Worm (Caenorhabditis elegans) whole organism, L2 larva: ENCODE measurements around the gene Y57G7A.1.

Experiments used
- ZK546.5 ChIP-seq: sonication (generic microtip); optimal IDR thresholded peaks from 2 replicates; lab custom pipeline; 2017; ENCODE audit warnings: missing biosample characterization, missing genetic modification characterization
- aly-2 ChIP-seq: fragments of 150-350 bp; optimal IDR thresholded peaks from 2 replicates; lab custom pipeline; 2014; ENCODE audit warnings: missing biosample characterization, missing genetic modification characterization
- blmp-1 ChIP-seq: sonication (generic microtip); optimal IDR thresholded peaks from 2 replicates; lab custom pipeline; 2017; ENCODE audit warnings: missing genetic modification characterization, mild to moderate bottlenecking, missing compliant biosample characterization, antibody characterized with exemption, moderate library complexity; ENCODE audit not compliant: insufficient read depth
- fos-1 ChIP-seq: fragments of 150-350 bp; optimal IDR thresholded peaks from 2 replicates; lab custom pipeline; 2014; ENCODE audit warnings: missing biosample characterization, missing genetic modification characterization
- lin-13 ChIP-seq: fragments of 150-350 bp; optimal IDR thresholded peaks from 2 replicates; lab custom pipeline; 2014; ENCODE audit warnings: missing biosample characterization, missing genetic modification reagents, missing genetic modification characterization
- nhr-11 ChIP-seq: fragments of 150-350 bp; optimal IDR thresholded peaks from 2 replicates; lab custom pipeline; 2014; ENCODE audit warnings: missing biosample characterization, missing genetic modification characterization
- nhr-129 ChIP-seq: fragments of 150-350 bp; optimal IDR thresholded peaks from 2 replicates; lab custom pipeline; 2014; ENCODE audit warnings: missing biosample characterization, missing genetic modification characterization
- nhr-23 ChIP-seq: fragments of 150-350 bp; optimal IDR thresholded peaks from 2 replicates; lab custom pipeline; 2014; ENCODE audit warnings: missing biosample characterization, missing genetic modification reagents, missing genetic modification characterization
- nhr-77 ChIP-seq: fragments of 150-350 bp; optimal IDR thresholded peaks from 2 replicates; lab custom pipeline; 2014; ENCODE audit warnings: missing biosample characterization, missing genetic modification characterization
- unc-55 ChIP-seq: fragments of 150-350 bp; sonication (generic microtip); optimal IDR thresholded peaks from 3 replicates; lab custom pipeline; 2014; ENCODE audit warnings: missing biosample characterization, missing genetic modification reagents, missing genetic modification characterization
- unc-62 ChIP-seq: fragments of 150-350 bp; optimal IDR thresholded peaks from 2 replicates; lab custom pipeline; 2014; ENCODE audit warnings: missing biosample characterization, missing genetic modification reagents, missing genetic modification characterization
- zag-1 ChIP-seq: fragments of 150-350 bp; optimal IDR thresholded peaks from 2 replicates; lab custom pipeline; 2014; ENCODE audit warnings: missing biosample characterization, missing genetic modification characterization
- ztf-11 ChIP-seq: sonication (generic microtip); optimal IDR thresholded peaks from 2 replicates; lab custom pipeline; 2017; ENCODE audit warnings: missing biosample characterization, missing genetic modification characterization

DNA sequence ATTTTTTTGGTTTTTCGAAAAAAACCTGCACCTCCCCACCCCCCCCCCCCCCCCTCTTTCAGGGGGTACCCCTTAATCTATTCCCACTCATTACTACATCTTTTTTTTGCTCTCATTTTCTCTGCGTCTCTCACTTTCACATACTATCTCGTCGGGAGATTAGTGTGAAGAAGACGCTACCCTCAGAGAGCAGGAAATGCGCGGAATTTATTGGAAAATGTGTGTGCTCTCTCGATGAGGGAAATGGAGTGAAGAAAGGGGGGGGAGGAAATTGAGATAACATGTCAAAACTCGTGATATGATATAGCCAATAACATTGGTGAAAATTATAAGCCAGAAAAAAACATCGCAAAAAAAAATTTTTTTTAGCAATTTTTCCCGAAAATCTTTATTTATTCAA, 27.3 kb downstream of the Y57G7A.1 start:
- TF ChIP-seq ztf-11 (tag; lab: Kevin White, UChicago) (no peak), unc-62 (GFP tag; lab: Kevin White, UChicago) (no peak), blmp-1 (no peak), nhr-11 (tag; lab: Kevin White, UChicago) (no peak), fos-1 (tag; lab: Kevin White, UChicago) (no peak), nhr-77 (tag; lab: Kevin White, UChicago) (no peak), unc-55 (GFP tag; lab: Kevin White, UChicago) (no peak), ZK546.5 (tag; lab: Kevin White, UChicago) (no peak), zag-1 (no peak), lin-13 (GFP tag; lab: Kevin White, UChicago) (no peak), nhr-23 (tag; lab: Kevin White, UChicago) (no peak), nhr-129 (no peak), aly-2 (tag; lab: Kevin White, UChicago) (no peak)
